Fruit fly (Drosophila melanogaster) whole organism, embryonic: ENCODE measurements around the gene CG42759.

Experiments
- Atf6 ChIP-seq: fragments of 200-800 bp; sonication (Bioruptor generic); IDR thresholded peaks from 2 replicates; pipeline ENCODE4 v1.3.6; 2022; ENCODE audit warnings: missing biosample characterization, missing genetic modification characterization
- CG10462 ChIP-seq: fragments of 200-800 bp; sonication (Bioruptor generic); optimal IDR thresholded peaks from 2 replicates; lab custom pipeline; 2016; ENCODE audit warnings: missing biosample characterization, missing genetic modification characterization
- CG10654 ChIP-seq: fragments of 200-800 bp; sonication (Bioruptor generic); optimal IDR thresholded peaks from 2 replicates; lab custom pipeline; 2016; ENCODE audit warnings: missing biosample characterization, missing genetic modification characterization
- CG13123 ChIP-seq: fragments of 200-800 bp; sonication (Bioruptor generic); optimal IDR thresholded peaks from 2 replicates; lab custom pipeline; 2016; ENCODE audit warnings: missing biosample characterization, missing genetic modification characterization
- CG14710 ChIP-seq: fragments of 200-800 bp; sonication (Bioruptor generic); optimal IDR thresholded peaks from 3 replicates; lab custom pipeline; 2019; ENCODE audit warnings: missing biosample characterization, mild to moderate bottlenecking, missing genetic modification characterization, moderate library complexity
- CG15601 ChIP-seq: fragments of 200-800 bp; sonication (Bioruptor generic); optimal IDR thresholded peaks from 3 replicates; lab custom pipeline; 2019; ENCODE audit warnings: missing biosample characterization, mild to moderate bottlenecking, missing genetic modification characterization, moderate library complexity
- CG17802 ChIP-seq: fragments of 200-800 bp; sonication (Bioruptor generic); optimal IDR thresholded peaks from 2 replicates; lab custom pipeline; 2018; ENCODE audit warnings: missing biosample characterization, mild to moderate bottlenecking, missing genetic modification characterization, moderate library complexity
- CG2120 ChIP-seq: fragments of 200-800 bp; sonication (Bioruptor generic); optimal IDR thresholded peaks from 3 replicates; lab custom pipeline; 2016; ENCODE audit warnings: missing biosample characterization, missing genetic modification characterization
- CG32767 ChIP-seq: fragments of 200-800 bp; sonication (Bioruptor generic); IDR thresholded peaks from 2 replicates; pipeline ENCODE4 v1.3.6; 2022; ENCODE audit warnings: missing biosample characterization, missing genetic modification characterization
- CG3281 ChIP-seq: fragments of 200-800 bp; sonication (Bioruptor generic); optimal IDR thresholded peaks from 3 replicates; lab custom pipeline; 2017; ENCODE audit warnings: missing biosample characterization, mild to moderate bottlenecking, missing genetic modification characterization
- CG3838 ChIP-seq: fragments of 200-800 bp; sonication (Bioruptor generic); optimal IDR thresholded peaks from 3 replicates; lab custom pipeline; 2016; ENCODE audit warnings: missing biosample characterization, missing genetic modification characterization
- CG3995 ChIP-seq: fragments of 200-800 bp; sonication (Bioruptor generic); optimal IDR thresholded peaks from 3 replicates; lab custom pipeline; 2016; ENCODE audit warnings: missing biosample characterization, missing genetic modification characterization
- CG5245 ChIP-seq: fragments of 200-800 bp; sonication (Bioruptor generic); optimal IDR thresholded peaks from 3 replicates; lab custom pipeline; 2016; ENCODE audit warnings: missing biosample characterization, missing genetic modification characterization
- CG5953 ChIP-seq: fragments of 200-800 bp; sonication (Bioruptor generic); IDR thresholded peaks from 2 replicates; pipeline ENCODE4 v1.3.6; 2022; ENCODE audit warnings: missing biosample characterization, missing genetic modification characterization
- CG7928 ChIP-seq: fragments of 200-800 bp; sonication (Bioruptor generic); optimal IDR thresholded peaks from 2 replicates; lab custom pipeline; 2017; ENCODE audit warnings: missing biosample characterization, mild to moderate bottlenecking, missing genetic modification characterization
- CG7963 ChIP-seq: fragments of 200-800 bp; sonication (Bioruptor generic); IDR thresholded peaks from 3 replicates; pipeline ENCODE4 v1.3.6; 2022; ENCODE audit warnings: missing biosample characterization, missing genetic modification characterization; ENCODE audit not compliant: partially characterized antibody
- CG8089 ChIP-seq: fragments of 200-800 bp; sonication (Bioruptor generic); optimal IDR thresholded peaks from 3 replicates; lab custom pipeline; 2016; ENCODE audit warnings: missing biosample characterization, missing genetic modification characterization
- CG9215 ChIP-seq: fragments of 200-800 bp; sonication (Bioruptor generic); IDR thresholded peaks from 2 replicates; pipeline ENCODE4 v1.3.6; 2022; ENCODE audit warnings: missing biosample characterization, missing genetic modification characterization
- CoRest ChIP-seq: fragments of 200-800 bp; sonication (Bioruptor generic); optimal IDR thresholded peaks from 3 replicates; lab custom pipeline; 2018; ENCODE audit warnings: missing biosample characterization, mild to moderate bottlenecking, missing genetic modification characterization, moderate library complexity
- CrebB ChIP-seq: fragments of 200-800 bp; sonication (Bioruptor generic); optimal IDR thresholded peaks from 3 replicates; lab custom pipeline; 2018; ENCODE audit warnings: missing biosample characterization, mild to moderate bottlenecking, missing genetic modification characterization
- Dek ChIP-seq: fragments of 200-800 bp; sonication (Bioruptor generic); optimal IDR thresholded peaks from 3 replicates; lab custom pipeline; 2019; ENCODE audit warnings: missing biosample characterization, mild to moderate bottlenecking, missing genetic modification characterization, moderate library complexity
- Doc3 ChIP-seq: fragments of 200-800 bp; sonication (Bioruptor generic); IDR thresholded peaks from 3 replicates; pipeline ENCODE4 v1.3.6; 2022; ENCODE audit warnings: missing biosample characterization, missing genetic modification characterization; ENCODE audit not compliant: partially characterized antibody
- Drgx ChIP-seq: fragments of 200-800 bp; sonication (Bioruptor generic); IDR thresholded peaks from 2 replicates; pipeline ENCODE4 v1.3.6; 2022; ENCODE audit warnings: missing biosample characterization, missing genetic modification characterization
- GATAe ChIP-seq: fragments of 200-800 bp; sonication (Bioruptor generic); conservative IDR thresholded peaks from 2 replicates; pipeline ENCODE4 v1.3.6; 2022; ENCODE audit warnings: missing biosample characterization, missing genetic modification characterization
- HLHmδ ChIP-seq: fragments of 200-800 bp; sonication (Bioruptor generic); optimal IDR thresholded peaks from 2 replicates; lab custom pipeline; 2018; ENCODE audit warnings: missing biosample characterization, mild to moderate bottlenecking, missing genetic modification characterization, moderate library complexity
- MBD-R2 ChIP-seq: fragments of 200-800 bp; sonication (Bioruptor generic); IDR thresholded peaks from 2 replicates; pipeline ENCODE4 v1.3.6; 2022; ENCODE audit warnings: missing biosample characterization, missing genetic modification characterization
- Max ChIP-seq: fragments of 200-800 bp; sonication (Bioruptor generic); optimal IDR thresholded peaks from 2 replicates; lab custom pipeline; 2016; ENCODE audit warnings: missing biosample characterization, mild to moderate bottlenecking, missing genetic modification characterization
- Neu2 ChIP-seq: fragments of 200-800 bp; sonication (Bioruptor generic); optimal IDR thresholded peaks from 3 replicates; lab custom pipeline; 2016; ENCODE audit warnings: missing biosample characterization, missing genetic modification characterization, borderline replicate concordance
- Ptx1 ChIP-seq: fragments of 200-800 bp; sonication (Bioruptor generic); IDR thresholded peaks from 2 replicates; pipeline ENCODE4 v1.3.6; 2022; ENCODE audit warnings: missing biosample characterization, missing genetic modification characterization
- Trl ChIP-seq, 3 experiments: fragments of >200 bp in 2 of 3; fragments of 200-800 bp in 1 of 3; sonication (Bioruptor generic) in 1 of 3; optimal IDR thresholded peaks; 2 replicates in 1 of 3; 3 replicates in 2 of 3; lab custom pipeline; 2016 to 2017; ENCODE audit warnings: missing biosample characterization in 1 of 3, missing genetic modification characterization in 1 of 3
- bab2 ChIP-seq: fragments of 200-800 bp; sonication (Bioruptor generic); optimal IDR thresholded peaks from 2 replicates; lab custom pipeline; 2016; ENCODE audit warnings: missing biosample characterization, missing genetic modification characterization
- cas ChIP-seq: fragments of 200-800 bp; sonication (Bioruptor generic); IDR thresholded peaks from 2 replicates; pipeline ENCODE4 v1.3.6; 2022; ENCODE audit warnings: missing biosample characterization, missing genetic modification characterization
- cato ChIP-seq: fragments of 200-800 bp; sonication (Bioruptor generic); optimal IDR thresholded peaks from 2 replicates; lab custom pipeline; 2016; ENCODE audit warnings: missing biosample characterization, missing genetic modification characterization, borderline replicate concordance
- crc ChIP-seq: fragments of 200-800 bp; sonication (Bioruptor generic); optimal IDR thresholded peaks from 2 replicates; lab custom pipeline; 2016; ENCODE audit warnings: missing biosample characterization, missing genetic modification characterization
- dpn ChIP-seq, 2 experiments: fragments of 200-800 bp; sonication (Bioruptor generic); optimal IDR thresholded peaks; 3 replicates each; lab custom pipeline; 2016; ENCODE audit warnings: missing biosample characterization in 2 of 2, missing genetic modification characterization in 2 of 2
- emc ChIP-seq: fragments of 200-800 bp; sonication (Bioruptor generic); optimal IDR thresholded peaks from 2 replicates; lab custom pipeline; 2016; ENCODE audit warnings: missing biosample characterization, missing genetic modification characterization
- eyg ChIP-seq: fragments of 200-800 bp; sonication (Bioruptor generic); optimal IDR thresholded peaks from 3 replicates; lab custom pipeline; 2016; ENCODE audit warnings: missing biosample characterization, missing genetic modification characterization
- ftz-f1 ChIP-seq: fragments of 200-800 bp; sonication (Bioruptor generic); optimal IDR thresholded peaks from 2 replicates; lab custom pipeline; 2016; ENCODE audit warnings: missing biosample characterization, missing genetic modification characterization
- gem ChIP-seq: fragments of 200-800 bp; sonication (Bioruptor generic); optimal IDR thresholded peaks from 2 replicates; lab custom pipeline; 2019; ENCODE audit warnings: missing biosample characterization, mild to moderate bottlenecking, missing genetic modification characterization, moderate library complexity
- jing ChIP-seq: fragments of 200-800 bp; sonication (Bioruptor generic); optimal IDR thresholded peaks from 2 replicates; lab custom pipeline; 2018; ENCODE audit warnings: missing biosample characterization, mild to moderate bottlenecking, missing genetic modification characterization
- kah ChIP-seq: fragments of 200-800 bp; sonication (Bioruptor generic); optimal IDR thresholded peaks from 2 replicates; lab custom pipeline; 2018; ENCODE audit warnings: missing biosample characterization, mild to moderate bottlenecking, missing genetic modification characterization
- lola ChIP-seq, 3 experiments: fragments of >200 bp in 2 of 3; fragments of 200-800 bp in 1 of 3; sonication (Bioruptor generic) in 1 of 3; optimal IDR thresholded peaks; 2 replicates each; lab custom pipeline; 2017 to 2019; ENCODE audit warnings: missing biosample characterization in 3 of 3, missing genetic modification characterization in 3 of 3, mild to moderate bottlenecking in 1 of 3, moderate library complexity in 1 of 3
- luna ChIP-seq: fragments of 200-800 bp; sonication (Bioruptor generic); optimal IDR thresholded peaks from 2 replicates; lab custom pipeline; 2016; ENCODE audit warnings: missing biosample characterization, missing genetic modification characterization
- otp ChIP-seq: fragments of 200-800 bp; sonication (Bioruptor generic); IDR thresholded peaks from 3 replicates; pipeline ENCODE4, ENCODE4 v1.3.6; 2022; ENCODE audit warnings: missing biosample characterization, missing genetic modification characterization
- repo ChIP-seq: fragments of 200-800 bp; sonication (Bioruptor generic); optimal IDR thresholded peaks from 2 replicates; lab custom pipeline; 2016; ENCODE audit warnings: missing biosample characterization, missing genetic modification characterization
- scrt ChIP-seq: fragments of 200-800 bp; sonication (Bioruptor generic); optimal IDR thresholded peaks from 2 replicates; lab custom pipeline; 2018; ENCODE audit warnings: missing biosample characterization, mild to moderate bottlenecking, missing genetic modification characterization, moderate library complexity
- sisA ChIP-seq: fragments of 200-800 bp; sonication (Bioruptor generic); IDR thresholded peaks from 2 replicates; pipeline ENCODE4 v1.3.6; 2022; ENCODE audit warnings: missing biosample characterization, missing genetic modification characterization
- sr ChIP-seq: fragments of 200-800 bp; sonication (Bioruptor generic); IDR thresholded peaks from 3 replicates; pipeline ENCODE4 v1.3.6; 2022; ENCODE audit warnings: missing biosample characterization, missing genetic modification characterization
- tna ChIP-seq: fragments of 200-800 bp; sonication (Bioruptor generic); IDR thresholded peaks from 2 replicates; pipeline ENCODE4 v1.3.6; 2022; ENCODE audit warnings: missing biosample characterization, missing genetic modification characterization; ENCODE audit not compliant: partially characterized antibody

Gene CG42759

DNA sequence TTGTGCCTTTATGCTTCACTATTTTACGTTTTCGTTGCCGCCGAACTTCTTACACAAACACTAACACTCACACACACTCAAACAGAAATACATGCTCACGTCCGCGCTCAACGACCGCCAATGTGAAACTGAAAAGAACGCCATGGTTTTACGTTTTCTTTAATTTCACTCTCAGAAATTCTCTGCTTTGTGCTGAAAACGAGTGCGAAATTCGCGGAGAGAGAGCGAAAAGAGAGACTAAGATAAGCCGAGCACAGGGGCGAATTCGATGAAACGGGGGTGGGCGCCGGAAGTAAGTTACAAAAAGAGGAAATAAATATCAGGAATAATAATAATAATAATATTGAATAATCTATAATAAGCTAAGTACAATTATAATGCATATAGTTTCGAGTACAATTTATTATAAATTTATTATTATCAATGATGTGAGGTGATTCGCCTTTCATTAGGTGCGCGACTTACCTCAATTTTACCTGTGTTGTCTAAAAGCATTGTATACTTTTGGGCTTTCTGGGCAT, 27.5 kb downstream of the CG42759 start, which contains the start of gene Best1 (continued):
- peak; percentile 67 for TF ChIP-seq cato
- peak; percentile 96 for TF ChIP-seq gem
- TF ChIP-seq luna (GFP tag; lab: Kevin White, UChicago): peak; percentile 33
- peak; percentile 61 for TF ChIP-seq CG10462 (GFP tag; lab: Kevin White, UChicago)
- TF ChIP-seq Max (GFP tag; lab: Kevin White, UChicago): peak; percentile 70
- TF ChIP-seq CG5245 (GFP tag; lab: Kevin White, UChicago): peak; percentile 72
- TF ChIP-seq CG3838 (GFP tag; lab: Kevin White, UChicago): peak; percentile 70
- peak; percentile 93 for TF ChIP-seq Dek (tag; lab: Kevin White, UChicago)
- peak; percentile 92 for TF ChIP-seq CG3281 (GFP tag; lab: Kevin White, UChicago)
- TF ChIP-seq MBD-R2 (GFP tag; lab: Robert Waterston, UW): peak; percentile 85
- peak; percentile 56 for TF ChIP-seq repo
- TF ChIP-seq CrebB: peak; percentile 88
- TF ChIP-seq CG10654 (GFP tag; lab: Kevin White, UChicago): peak; percentile 69
- TF ChIP-seq cas (GFP tag; lab: Robert Waterston, UW): peak; percentile 89
- peak; percentile 0 for TF ChIP-seq crc (GFP tag; lab: Kevin White, UChicago)
- peak; percentile 84 for TF ChIP-seq CG32767 (GFP tag; lab: Robert Waterston, UW)
- TF ChIP-seq CG9215: peak; percentile 87
- TF ChIP-seq sisA (GFP tag; lab: Robert Waterston, UW): peak; percentile 91
- peak; percentile 75 to 89 for TF ChIP-seq dpn (GFP tag; optimal IDR thresholded peaks at IDR 0.05; lab: Kevin White, UChicago)
- TF ChIP-seq CG8089: no peak
- TF ChIP-seq Atf6: peak; percentile 94
- peak; percentile 95 for TF ChIP-seq Ptx1 (GFP tag; lab: Robert Waterston, UW)
- peak; percentile 94 for TF ChIP-seq CG2120
- TF ChIP-seq CG3995 (GFP tag; lab: Kevin White, UChicago): peak; percentile 22
- peak; percentile 82 to 91 for TF ChIP-seq Trl (optimal IDR thresholded peaks at IDR 0.05; lab: Kevin White, UChicago)
- TF ChIP-seq Trl (GFP tag; optimal IDR thresholded peaks at IDR 0.05; lab: Kevin White, UChicago): peak; percentile 59
- TF ChIP-seq CG14710 (tag; lab: Kevin White, UChicago): peak; percentile 85
- TF ChIP-seq Drgx (GFP tag; lab: Robert Waterston, UW): peak; percentile 93
- peak; percentile 62 for TF ChIP-seq emc (GFP tag; lab: Kevin White, UChicago)
- peak; percentile 73 for TF ChIP-seq jing (GFP tag; lab: Kevin White, UChicago)
- peak; percentile 51 for TF ChIP-seq eyg (GFP tag; lab: Kevin White, UChicago)
- TF ChIP-seq Neu2 (GFP tag; lab: Kevin White, UChicago): no peak
- peak; percentile 82 for TF ChIP-seq bab2
- peak; percentile 86 for TF ChIP-seq CG5953
- 0 out of 3 replicates have a peak, but pooled peaks have one; percentile 47 for TF ChIP-seq Doc3 (GFP tag; lab: Robert Waterston, UW)
- TF ChIP-seq CoRest (tag; lab: Kevin White, UChicago): peak; percentile 94
- TF ChIP-seq GATAe (GFP tag; lab: Robert Waterston, UW): peak; percentile 96
- no peak for TF ChIP-seq tna
- no peak for TF ChIP-seq CG7963 (GFP tag; lab: Robert Waterston, UW)
- TF ChIP-seq sr (GFP tag; lab: Robert Waterston, UW): peak; percentile 75; the same call in 2 of the 3 replicates
- TF ChIP-seq scrt (GFP tag; lab: Kevin White, UChicago): peak; percentile 87
- peak; percentile 78 for TF ChIP-seq kah (GFP tag; lab: Kevin White, UChicago)
- peak; percentile 57 for TF ChIP-seq ftz-f1
- TF ChIP-seq CG17802 (tag; lab: Kevin White, UChicago): peak; percentile 69
- TF ChIP-seq CG13123 (GFP tag; lab: Kevin White, UChicago): no peak
- TF ChIP-seq otp (GFP tag; lab: Robert Waterston, UW): peak; percentile 89; the same call in 2 of the 3 replicates
- TF ChIP-seq lola (GFP tag; optimal IDR thresholded peaks at IDR 0.05; lab: Kevin White, UChicago): peak in 1 of 3 experiments; percentile 86
- TF ChIP-seq CG15601 (tag; lab: Kevin White, UChicago): peak; percentile 89
- TF ChIP-seq HLHmδ (GFP tag; lab: Kevin White, UChicago): peak; percentile 16
- TF ChIP-seq CG7928 (GFP tag; lab: Kevin White, UChicago): peak; percentile 32
